Worm (Caenorhabditis elegans) whole organism, L3 larva: ENCODE measurements around the gene Y57G11C.8.

ENCODE experiments used
- R02D3.7 ChIP-seq: fragments of 150-350 bp; optimal IDR thresholded peaks from 2 replicates; lab custom pipeline; 2014; ENCODE audit warnings: missing biosample characterization, missing genetic modification characterization
- aly-2 ChIP-seq: fragments of 150-350 bp; optimal IDR thresholded peaks from 2 replicates; lab custom pipeline; 2014; ENCODE audit warnings: missing biosample characterization, missing genetic modification characterization
- ceh-82 ChIP-seq: fragments of 150-350 bp; optimal IDR thresholded peaks from 2 replicates; lab custom pipeline; 2014; ENCODE audit warnings: missing biosample characterization, missing genetic modification characterization
- daf-12 ChIP-seq: fragments of 150-350 bp; optimal IDR thresholded peaks from 2 replicates; lab custom pipeline; 2014; ENCODE audit warnings: missing biosample characterization, missing genetic modification reagents, missing genetic modification characterization
- egl-5 ChIP-seq: fragments of 150-350 bp; optimal IDR thresholded peaks from 2 replicates; lab custom pipeline; 2017; ENCODE audit warnings: missing biosample characterization, missing genetic modification reagents, missing genetic modification characterization, inconsistent platforms
- elt-1 ChIP-seq: fragments of 150-350 bp; optimal IDR thresholded peaks from 2 replicates; lab custom pipeline; 2014; ENCODE audit warnings: missing biosample characterization, missing genetic modification characterization
- elt-2 ChIP-seq: sonication (generic microtip); optimal IDR thresholded peaks from 2 replicates; lab custom pipeline; 2016; ENCODE audit warnings: missing genetic modification reagents, mild to moderate bottlenecking, missing genetic modification characterization, missing compliant biosample characterization
- elt-3 ChIP-seq, 3 experiments: fragments of 150-350 bp in 1 of 3; sonication (generic microtip) in 2 of 3; optimal IDR thresholded peaks; 2 replicates in 2 of 3; 4 replicates in 1 of 3; lab custom pipeline; 2014 to 2017; ENCODE audit warnings: missing biosample characterization in 3 of 3, missing genetic modification characterization in 3 of 3
- fkh-2 ChIP-seq: fragments of 150-350 bp; optimal IDR thresholded peaks from 2 replicates; lab custom pipeline; 2014; ENCODE audit warnings: missing biosample characterization, missing genetic modification reagents, missing genetic modification characterization
- hmg-11 ChIP-seq: sonication (generic microtip); optimal IDR thresholded peaks from 2 replicates; lab custom pipeline; 2016; ENCODE audit warnings: missing genetic modification characterization, missing compliant biosample characterization
- lin-15B ChIP-seq: fragments of 150-350 bp; optimal IDR thresholded peaks from 2 replicates; lab custom pipeline; 2014; ENCODE audit warnings: missing biosample characterization, missing genetic modification characterization
- lin-39 ChIP-seq: fragments of 150-350 bp; optimal IDR thresholded peaks from 2 replicates; lab custom pipeline; 2018; ENCODE audit warnings: missing biosample characterization, missing genetic modification reagents, missing genetic modification characterization
- mdl-1 ChIP-seq: fragments of 150-350 bp; optimal IDR thresholded peaks from 2 replicates; lab custom pipeline; 2014; ENCODE audit warnings: missing biosample characterization, missing genetic modification characterization
- mml-1 ChIP-seq: fragments of 150-350 bp; sonication (generic microtip); optimal IDR thresholded peaks from 3 replicates; lab custom pipeline; 2014; ENCODE audit warnings: missing biosample characterization, missing genetic modification characterization
- nfya-1 ChIP-seq: sonication (generic microtip); optimal IDR thresholded peaks from 2 replicates; lab custom pipeline; 2017; ENCODE audit warnings: missing genetic modification characterization, mild to moderate bottlenecking, missing compliant biosample characterization, antibody characterized with exemption, moderate library complexity; ENCODE audit not compliant: insufficient read depth
- nhr-12 ChIP-seq: fragments of 150-350 bp; optimal IDR thresholded peaks from 2 replicates; lab custom pipeline; 2014; ENCODE audit warnings: missing biosample characterization, missing genetic modification characterization
- nhr-23 ChIP-seq: fragments of 150-350 bp; optimal IDR thresholded peaks from 2 replicates; lab custom pipeline; 2014; ENCODE audit warnings: missing biosample characterization, missing genetic modification reagents, missing genetic modification characterization
- nhr-237 ChIP-seq: fragments of 150-350 bp; optimal IDR thresholded peaks from 2 replicates; lab custom pipeline; 2014; ENCODE audit warnings: missing biosample characterization, missing genetic modification characterization
- nhr-25 ChIP-seq: sonication (generic microtip); optimal IDR thresholded peaks from 2 replicates; lab custom pipeline; 2017; ENCODE audit warnings: missing biosample characterization, missing genetic modification characterization
- nhr-28 ChIP-seq: fragments of 150-350 bp; optimal IDR thresholded peaks from 2 replicates; lab custom pipeline; 2014; ENCODE audit warnings: missing biosample characterization, missing genetic modification characterization
- nhr-43 ChIP-seq: sonication (generic microtip); optimal IDR thresholded peaks from 2 replicates; lab custom pipeline; 2016; ENCODE audit warnings: mild to moderate bottlenecking, missing genetic modification characterization, missing compliant biosample characterization; ENCODE audit not compliant: poor library complexity, severe bottlenecking
- nhr-76 ChIP-seq: fragments of 150-350 bp; sonication (generic microtip); optimal IDR thresholded peaks from 5 replicates; lab custom pipeline; 2014; ENCODE audit warnings: missing biosample characterization, missing genetic modification characterization
- nhr-77 ChIP-seq: fragments of 150-350 bp; optimal IDR thresholded peaks from 2 replicates; lab custom pipeline; 2014; ENCODE audit warnings: missing biosample characterization, missing genetic modification characterization
- pha-4 ChIP-seq: fragments of 150-350 bp; optimal IDR thresholded peaks from 2 replicates; lab custom pipeline; 2014; ENCODE audit warnings: missing biosample characterization, missing genetic modification reagents, missing genetic modification characterization
- pqm-1 ChIP-seq: fragments of 150-350 bp; optimal IDR thresholded peaks from 2 replicates; lab custom pipeline; 2017; ENCODE audit warnings: missing biosample characterization, missing genetic modification characterization, inconsistent platforms
- sea-2 ChIP-seq: fragments of 150-350 bp; sonication (generic microtip); optimal IDR thresholded peaks from 4 replicates; lab custom pipeline; 2014; ENCODE audit warnings: missing biosample characterization, missing genetic modification reagents, missing genetic modification characterization
- skn-1 ChIP-seq: fragments of 150-350 bp; optimal IDR thresholded peaks from 2 replicates; lab custom pipeline; 2014; ENCODE audit warnings: missing biosample characterization, missing genetic modification characterization
- snpc-4 ChIP-seq: fragments of 150-350 bp; optimal IDR thresholded peaks from 2 replicates; lab custom pipeline; 2014; ENCODE audit warnings: missing biosample characterization, missing genetic modification characterization
- unc-39 ChIP-seq: sonication (generic microtip); optimal IDR thresholded peaks from 4 replicates; lab custom pipeline; 2017; ENCODE audit warnings: missing biosample characterization, missing genetic modification characterization
- unc-62 ChIP-seq: fragments of 150-350 bp; sonication (generic microtip); optimal IDR thresholded peaks from 4 replicates; lab custom pipeline; 2014; ENCODE audit warnings: missing biosample characterization, missing genetic modification reagents, missing genetic modification characterization
- zag-1 ChIP-seq: fragments of 150-350 bp; optimal IDR thresholded peaks from 2 replicates; lab custom pipeline; 2014; ENCODE audit warnings: missing biosample characterization, missing genetic modification characterization
- ztf-11 ChIP-seq: fragments of 150-350 bp; optimal IDR thresholded peaks from 2 replicates; lab custom pipeline; 2014; ENCODE audit warnings: missing biosample characterization, missing genetic modification characterization
- ztf-4 ChIP-seq: fragments of 150-350 bp; optimal IDR thresholded peaks from 2 replicates; lab custom pipeline; 2014; ENCODE audit warnings: missing biosample characterization, missing genetic modification characterization

The Y57G11C.8 gene

ce11 chrIV:14797849-14798248 is 16.2 kb downstream of the Y57G11C.8 start, which contains the start of gene arl-8:
Gene arl-8 (plus strand): TSS chrIV:14798149.
- TF ChIP-seq skn-1 (tag; lab: Kevin White, UChicago) (no peak), mml-1 (no peak), pqm-1 (tag; lab: Kevin White, UChicago) (no peak), egl-5 (tag; lab: Kevin White, UChicago) (no peak), sea-2 (GFP tag; lab: Kevin White, UChicago) (no peak), R02D3.7 (tag; lab: Kevin White, UChicago) (no peak), zag-1 (tag; lab: Kevin White, UChicago) (no peak), fkh-2 (tag; lab: Kevin White, UChicago) (no peak), elt-3 (tag; optimal IDR thresholded peaks at IDR 0.05; lab: Kevin White, UChicago) (no peak), nhr-76 (tag; lab: Kevin White, UChicago) (no peak), ceh-82 (tag; lab: Kevin White, UChicago) (no peak)

- TF ChIP-seq nhr-23 (no peak), ztf-11 (tag; lab: Kevin White, UChicago) (no peak), elt-2 (no peak), nhr-28 (tag; lab: Kevin White, UChicago) (no peak), lin-39 (tag; lab: Kevin White, UChicago) (no peak), ztf-4 (tag; lab: Kevin White, UChicago) (no peak), nhr-77 (tag; lab: Kevin White, UChicago) (no peak), elt-1 (tag; lab: Kevin White, UChicago) (no peak), aly-2 (tag; lab: Kevin White, UChicago) (no peak)
Observed at ce11 chrIV:14799186-14799585, 17.5 kb downstream of the Y57G11C.8 start, which contains the start of gene Y57G11C.14. Gene Y57G11C.14 (plus strand): TSS chrIV:14799311.

DNA sequence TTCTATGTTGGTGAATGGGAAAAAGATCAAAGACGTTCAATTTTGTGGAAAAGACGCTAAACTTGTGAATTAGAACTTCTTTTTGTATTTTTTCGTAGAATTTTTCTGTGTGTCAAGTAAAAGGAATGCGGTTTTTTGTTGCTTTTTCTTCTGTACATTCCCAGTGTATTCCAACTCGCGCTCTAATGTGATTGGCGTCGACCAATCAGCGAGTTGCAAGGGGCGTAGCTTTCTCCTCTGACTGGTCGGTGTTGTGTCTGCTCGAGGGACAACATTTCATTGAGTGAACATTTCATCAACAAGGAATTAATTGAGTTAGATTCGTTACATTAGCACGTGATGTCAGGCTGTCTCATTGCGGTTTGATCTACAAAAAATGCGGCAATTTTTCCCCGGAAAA is 19.3 kb downstream of the Y57G11C.8 start:
- TF ChIP-seq nhr-43 (tag; lab: Kevin White, UChicago) (no peak), nfya-1 (tag; lab: Kevin White, UChicago) (peak; percentile 57)

ce11 chrIV:14802316-14802715 is 20.7 kb downstream of the Y57G11C.8 start, which contains the start of gene Y57G11C.1142:
Gene Y57G11C.1142 (plus strand): TSS chrIV:14802616.
- TF ChIP-seq daf-12 (tag; lab: Kevin White, UChicago) (no peak), elt-3 (tag; optimal IDR thresholded peaks at IDR 0.05; lab: Kevin White, UChicago) (no peak), snpc-4 (tag; lab: Kevin White, UChicago) (no peak), ceh-82 (tag; lab: Kevin White, UChicago) (no peak), zag-1 (tag; lab: Kevin White, UChicago) (no peak), mdl-1 (no peak), hmg-11 (tag; lab: Kevin White, UChicago) (no peak), unc-62 (GFP tag; lab: Kevin White, UChicago) (no peak), pha-4 (tag; lab: Kevin White, UChicago) (no peak), egl-5 (tag; lab: Kevin White, UChicago) (no peak), nhr-237 (tag; lab: Kevin White, UChicago) (no peak), nhr-12 (tag; lab: Kevin White, UChicago) (no peak), nfya-1 (tag; lab: Kevin White, UChicago) (no peak), nhr-77 (tag; lab: Kevin White, UChicago) (no peak), nhr-25 (tag; lab: Kevin White, UChicago) (no peak)

DNA sequence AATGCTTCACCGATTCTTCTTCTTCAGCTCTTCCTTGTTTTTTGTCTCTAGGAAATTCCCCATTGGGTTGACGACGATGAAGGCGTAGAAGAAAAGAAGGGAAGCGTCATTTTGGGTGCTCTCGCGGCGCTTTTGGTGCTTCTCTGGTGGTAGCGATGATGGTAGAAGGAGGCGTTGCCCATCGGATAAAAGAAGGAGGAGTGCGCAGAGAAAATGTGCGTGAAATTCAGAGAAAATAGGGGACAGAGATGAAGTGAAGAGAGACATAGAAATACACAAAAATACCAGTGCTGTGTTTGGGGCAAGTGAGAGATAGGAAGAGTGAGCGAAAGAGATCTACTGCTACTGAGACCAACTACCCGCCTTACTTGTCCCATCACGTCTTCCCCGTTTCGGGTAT is 25.3 kb downstream of the Y57G11C.8 start, which contains the start of gene oig-5:
Gene oig-5 (plus strand): TSS at position 301 of the 400 bp plus-strand sequence.
- TF ChIP-seq lin-39 (tag; lab: Kevin White, UChicago), result peak; percentile 3
- no peak for TF ChIP-seq sea-2 (GFP tag; lab: Kevin White, UChicago)

ce11 chrIV:14816288-14816687 is 34.7 kb downstream of the Y57G11C.8 start, which contains the start of gene Y57G11C.46:
Gene Y57G11C.46 (minus strand): TSS chrIV:14816388.
- TF ChIP-seq unc-62 (GFP tag; lab: Kevin White, UChicago) (no peak), ztf-4 (tag; lab: Kevin White, UChicago) (no peak), aly-2 (tag; lab: Kevin White, UChicago) (no peak), nfya-1 (tag; lab: Kevin White, UChicago) (no peak), nhr-77 (tag; lab: Kevin White, UChicago) (no peak), fkh-2 (tag; lab: Kevin White, UChicago) (no peak), lin-15B (tag; lab: Kevin White, UChicago) (no peak), unc-39 (no peak), nhr-12 (tag; lab: Kevin White, UChicago) (no peak), ztf-11 (tag; lab: Kevin White, UChicago) (no peak)
- TF ChIP-seq, all 47 proteins: peak for 0
